Fruit fly (Drosophila melanogaster) whole organism, embryonic: ENCODE data around the gene CG13461.

ENCODE experiments used
- ATbp ChIP-seq: fragments of 200-800 bp; sonication (Bioruptor generic); optimal IDR thresholded peaks from 2 replicates; lab custom pipeline; 2017; ENCODE audit warnings: missing biosample characterization, mild to moderate bottlenecking, missing genetic modification characterization, missing genetic modification reagents
- Blimp-1 ChIP-seq: fragments of 200-800 bp; sonication (Bioruptor generic); optimal IDR thresholded peaks from 3 replicates; lab custom pipeline; 2018; ENCODE audit warnings: missing biosample characterization, missing genetic modification characterization, mild to moderate bottlenecking, moderate library complexity, missing genetic modification reagents
- CG12391 ChIP-seq: fragments of 200-800 bp; sonication (Bioruptor generic); optimal IDR thresholded peaks from 3 replicates; lab custom pipeline; 2018; ENCODE audit warnings: missing biosample characterization, mild to moderate bottlenecking, missing genetic modification characterization, moderate library complexity
- CG1603 ChIP-seq: fragments of 200-800 bp; sonication (Bioruptor generic); optimal IDR thresholded peaks from 2 replicates; lab custom pipeline; 2019; ENCODE audit warnings: missing biosample characterization, mild to moderate bottlenecking, missing genetic modification characterization, moderate library complexity
- CG17359 ChIP-seq: fragments of 200-800 bp; sonication (Bioruptor generic); optimal IDR thresholded peaks from 3 replicates; lab custom pipeline; 2018; ENCODE audit warnings: missing biosample characterization, mild to moderate bottlenecking, missing genetic modification characterization, moderate library complexity
- CG17361 ChIP-seq: fragments of 200-800 bp; sonication (Bioruptor generic); IDR thresholded peaks from 3 replicates; pipeline ENCODE4 v1.3.6; 2022; ENCODE audit warnings: missing biosample characterization, missing genetic modification characterization
- CG18262 ChIP-seq: fragments of 200-800 bp; optimal IDR thresholded peaks from 3 replicates; lab custom pipeline; 2019; ENCODE audit warnings: missing biosample characterization, mild to moderate bottlenecking, missing genetic modification characterization, moderate library complexity
- CG2202 ChIP-seq: fragments of 200-800 bp; sonication (Bioruptor generic); optimal IDR thresholded peaks from 2 replicates; lab custom pipeline; 2018; ENCODE audit warnings: missing biosample characterization, mild to moderate bottlenecking, missing genetic modification characterization
- CG2875 ChIP-seq: fragments of 200-800 bp; sonication (Bioruptor generic); optimal IDR thresholded peaks from 2 replicates; lab custom pipeline; 2017; ENCODE audit warnings: missing biosample characterization, mild to moderate bottlenecking, missing genetic modification characterization, missing genetic modification reagents
- CG30403 ChIP-seq: fragments of 200-800 bp; sonication (Bioruptor generic); optimal IDR thresholded peaks from 3 replicates; lab custom pipeline; 2016; ENCODE audit warnings: missing biosample characterization, missing genetic modification characterization
- CG31441 ChIP-seq: fragments of 200-800 bp; sonication (Bioruptor generic); IDR thresholded peaks from 2 replicates; pipeline ENCODE4 v1.3.6; 2022; ENCODE audit warnings: missing biosample characterization, missing genetic modification characterization
- CG32772 ChIP-seq: fragments of 200-800 bp; sonication (Bioruptor generic); IDR thresholded peaks from 2 replicates; pipeline ENCODE4 v1.3.6; 2022; ENCODE audit warnings: missing biosample characterization, missing genetic modification characterization
- CG4424 ChIP-seq: fragments of 200-800 bp; sonication (Bioruptor generic); optimal IDR thresholded peaks from 3 replicates; lab custom pipeline; 2016; ENCODE audit warnings: missing biosample characterization, missing genetic modification characterization
- CG7786 ChIP-seq: fragments of 200-800 bp; sonication (Bioruptor generic); optimal IDR thresholded peaks from 2 replicates; lab custom pipeline; 2016; ENCODE audit warnings: missing biosample characterization, missing genetic modification characterization
- CG9215 ChIP-seq: fragments of 200-800 bp; sonication (Bioruptor generic); IDR thresholded peaks from 2 replicates; pipeline ENCODE4 v1.3.6; 2022; ENCODE audit warnings: missing biosample characterization, missing genetic modification characterization
- D19B ChIP-seq: fragments of 200-800 bp; sonication (Bioruptor generic); optimal IDR thresholded peaks from 2 replicates; lab custom pipeline; 2017; ENCODE audit warnings: missing biosample characterization, mild to moderate bottlenecking, missing genetic modification characterization
- Doc2 ChIP-seq: fragments of 200-800 bp; sonication (Bioruptor generic); IDR thresholded peaks from 2 replicates; pipeline ENCODE4 v1.3.6; 2022; ENCODE audit warnings: missing biosample characterization, missing genetic modification characterization
- Drgx ChIP-seq: fragments of 200-800 bp; sonication (Bioruptor generic); IDR thresholded peaks from 2 replicates; pipeline ENCODE4 v1.3.6; 2022; ENCODE audit warnings: missing biosample characterization, missing genetic modification characterization
- Poxn ChIP-seq: fragments of 200-800 bp; sonication (Bioruptor generic); IDR thresholded peaks from 2 replicates; pipeline ENCODE4 v1.3.6; 2022; ENCODE audit warnings: missing biosample characterization, missing genetic modification characterization
- Xrp1 ChIP-seq: fragments of 200-800 bp; sonication (Bioruptor generic); IDR thresholded peaks from 2 replicates; pipeline ENCODE4 v1.3.6; 2022; ENCODE audit warnings: missing biosample characterization, missing genetic modification characterization
- ab ChIP-seq: fragments of 200-800 bp; sonication (Bioruptor generic); optimal IDR thresholded peaks from 2 replicates; lab custom pipeline; 2016; ENCODE audit warnings: missing biosample characterization, missing genetic modification characterization
- amos ChIP-seq: fragments of 200-800 bp; sonication (Bioruptor generic); IDR thresholded peaks from 2 replicates; pipeline ENCODE4 v1.3.6; 2022; ENCODE audit warnings: missing biosample characterization, missing genetic modification characterization; ENCODE audit not compliant: partially characterized antibody
- ara ChIP-seq: fragments of 200-800 bp; sonication (Bioruptor generic); IDR thresholded peaks from 2 replicates; pipeline ENCODE4 v1.3.6; 2022; ENCODE audit warnings: missing biosample characterization, missing genetic modification characterization
- bab2 ChIP-seq: fragments of 200-800 bp; sonication (Bioruptor generic); optimal IDR thresholded peaks from 2 replicates; lab custom pipeline; 2016; ENCODE audit warnings: missing biosample characterization, missing genetic modification characterization
- bsh ChIP-seq, 2 experiments: fragments of 200-800 bp; sonication (Bioruptor generic); optimal IDR thresholded peaks; 2 replicates each; lab custom pipeline; 2017 to 2018; ENCODE audit warnings: mild to moderate bottlenecking in 2 of 2, missing biosample characterization in 2 of 2, missing genetic modification characterization in 2 of 2, moderate library complexity in 1 of 2
- cato ChIP-seq: fragments of 200-800 bp; sonication (Bioruptor generic); optimal IDR thresholded peaks from 2 replicates; lab custom pipeline; 2016; ENCODE audit warnings: missing biosample characterization, missing genetic modification characterization, borderline replicate concordance
- corto ChIP-seq: fragments of 200-800 bp; sonication (Bioruptor generic); optimal IDR thresholded peaks from 2 replicates; lab custom pipeline; 2016; ENCODE audit warnings: missing biosample characterization, mild to moderate bottlenecking, missing genetic modification characterization, moderate library complexity
- crol ChIP-seq: fragments of 200-800 bp; sonication (Bioruptor generic); IDR thresholded peaks from 2 replicates; pipeline ENCODE4 v1.3.6; 2022; ENCODE audit warnings: missing biosample characterization, missing genetic modification characterization
- ewg ChIP-seq: fragments of 200-800 bp; sonication (Bioruptor generic); optimal IDR thresholded peaks from 3 replicates; lab custom pipeline; 2017; ENCODE audit warnings: mild to moderate bottlenecking, missing biosample characterization, missing genetic modification reagents, missing genetic modification characterization
- ftz-f1 ChIP-seq: fragments of 200-800 bp; sonication (Bioruptor generic); optimal IDR thresholded peaks from 2 replicates; lab custom pipeline; 2016; ENCODE audit warnings: missing biosample characterization, missing genetic modification characterization
- hkb ChIP-seq, 2 experiments: fragments of 200-800 bp in 1 of 2; fragments of >200 bp in 1 of 2; sonication (Bioruptor generic) in 1 of 2; IDR thresholded peaks in 1 of 2; optimal IDR thresholded peaks in 1 of 2; 2 replicates each; pipeline versions ENCODE4 v1.3.6 to Lab custom; 2017 to 2022; ENCODE audit warnings: missing biosample characterization in 1 of 2, missing genetic modification characterization in 1 of 2
- nmo ChIP-seq: fragments of 200-800 bp; sonication (Bioruptor generic); optimal IDR thresholded peaks from 2 replicates; lab custom pipeline; 2018; ENCODE audit warnings: missing biosample characterization, mild to moderate bottlenecking, missing genetic modification characterization, moderate library complexity
- rib ChIP-seq: fragments of 200-800 bp; sonication (Bioruptor generic); IDR thresholded peaks from 2 replicates; pipeline ENCODE4 v1.3.6; 2022; ENCODE audit warnings: missing biosample characterization, missing genetic modification characterization
- row ChIP-seq: fragments of 200-800 bp; sonication (Bioruptor generic); IDR thresholded peaks from 3 replicates; pipeline ENCODE4 v1.3.6; 2022; ENCODE audit warnings: missing biosample characterization, missing genetic modification characterization
- scrt ChIP-seq: fragments of 200-800 bp; sonication (Bioruptor generic); optimal IDR thresholded peaks from 2 replicates; lab custom pipeline; 2018; ENCODE audit warnings: missing biosample characterization, mild to moderate bottlenecking, missing genetic modification characterization, moderate library complexity
- sens ChIP-seq: fragments of 200-800 bp; sonication (Bioruptor generic); peaks from one replicate; lab custom pipeline; 2016; ENCODE audit warnings: missing biosample characterization, missing genetic modification characterization
- sna ChIP-seq: fragments of 200-800 bp; sonication (Bioruptor generic); IDR thresholded peaks from 2 replicates; pipeline ENCODE4 v1.3.6; 2022; ENCODE audit warnings: missing biosample characterization, missing genetic modification characterization; ENCODE audit not compliant: partially characterized antibody
- tll ChIP-seq, 2 experiments: fragments of 200-800 bp in 1 of 2; fragments of >200 bp in 1 of 2; sonication (Bioruptor generic) in 1 of 2; optimal IDR thresholded peaks; 2 replicates each; lab custom pipeline; 2017 to 2019; ENCODE audit warnings: missing biosample characterization in 2 of 2, missing genetic modification characterization in 2 of 2, mild to moderate bottlenecking in 1 of 2, moderate library complexity in 1 of 2
- vvl ChIP-seq: fragments of 200-800 bp; sonication (Bioruptor generic); IDR thresholded peaks from 2 replicates; pipeline ENCODE4 v1.3.6; 2022; ENCODE audit warnings: missing biosample characterization, missing genetic modification characterization
- zfh1 ChIP-seq: fragments of 200-800 bp; sonication (Bioruptor generic); IDR thresholded peaks from 3 replicates; pipeline ENCODE4 v1.3.6; 2022; ENCODE audit warnings: missing biosample characterization, missing genetic modification characterization

CG13461 gene

dm6 chr3L:15006825-15007224 lies 45.5 kb downstream of the CG13461 start (continued):
- TF ChIP-seq tll (GFP tag; optimal IDR thresholded peaks at IDR 0.05; lab: Kevin White, UChicago) = no peak
- peak; percentile 30 for TF ChIP-seq sens (GFP tag; lab: Kevin White, UChicago)
- TF ChIP-seq CG32772 (GFP tag; lab: Robert Waterston, UW) = peak; percentile 39; the same call in 1 of the 2 replicates
- TF ChIP-seq Xrp1 = peak; percentile 53; the same call in 1 of the 2 replicates
- TF ChIP-seq amos (GFP tag; lab: Robert Waterston, UW) = no peak
- no peak for TF ChIP-seq ab (GFP tag; lab: Kevin White, UChicago)
- peak; percentile 4 for TF ChIP-seq CG2875
- TF ChIP-seq cato (GFP tag; lab: Kevin White, UChicago) = no peak
- peak; percentile 22; the same call in 1 of the 2 replicates for TF ChIP-seq CG31441 (GFP tag; lab: Robert Waterston, UW)
- peak; percentile 36 to 45 for TF ChIP-seq bsh (GFP tag; optimal IDR thresholded peaks at IDR 0.05; lab: Kevin White, UChicago)
- TF ChIP-seq row (GFP tag; lab: Robert Waterston, UW) = peak; percentile 36; the same call in 1 of the 3 replicates
- peak; percentile 35 for TF ChIP-seq CG18262
- peak; percentile 66 for TF ChIP-seq CG1603
- TF ChIP-seq Doc2 (GFP tag; lab: Robert Waterston, UW) = no peak
- TF ChIP-seq vvl (GFP tag; lab: Robert Waterston, UW) = peak; percentile 27; the same call in 1 of the 2 replicates
- TF ChIP-seq D19B (GFP tag; lab: Kevin White, UChicago) = no peak
- TF ChIP-seq hkb (optimal IDR thresholded peaks at IDR 0.05; lab: Kevin White, UChicago) = no peak
- TF ChIP-seq hkb (GFP tag; IDR thresholded peaks at IDR 0.05; lab: Robert Waterston, UW) = 0 out of 2 replicates have a peak, but pooled peaks have one; percentile 29
- TF ChIP-seq ara = peak; percentile 39; the same call in 1 of the 2 replicates
- TF ChIP-seq CG30403 (GFP tag; lab: Kevin White, UChicago) = peak; percentile 15
- TF ChIP-seq CG17359 (tag; lab: Kevin White, UChicago) = peak; percentile 7
- TF ChIP-seq Poxn = no peak
- TF ChIP-seq crol (GFP tag; lab: Robert Waterston, UW) = no peak
- TF ChIP-seq CG12391 (tag; lab: Kevin White, UChicago) = peak; percentile 9
- peak; percentile 2 for TF ChIP-seq nmo (GFP tag; lab: Kevin White, UChicago)
- TF ChIP-seq ATbp (GFP tag; lab: Kevin White, UChicago) = peak; percentile 13
- peak; percentile 42 for TF ChIP-seq Blimp-1 (GFP tag; lab: Kevin White, UChicago)

- TF ChIP-seq CG17361 (GFP tag; lab: Robert Waterston, UW) (0 out of 3 replicates have a peak, but pooled peaks have one; percentile 29), bsh (GFP tag; optimal IDR thresholded peaks at IDR 0.05; lab: Kevin White, UChicago) (peak in 1 of 2 experiments; percentile 42), sens (GFP tag; lab: Kevin White, UChicago) (peak; percentile 31), CG4424 (no peak)
Measured at dm6 chr3L:15005774-15006173, 46.5 kb downstream of the CG13461 start.

- no peak for TF ChIP-seq scrt
- TF ChIP-seq CG7786 (GFP tag; lab: Kevin White, UChicago) = no peak
- TF ChIP-seq rib (GFP tag; lab: Robert Waterston, UW) = no peak
- peak; percentile 78 for TF ChIP-seq Drgx (GFP tag; lab: Robert Waterston, UW)
- no peak for TF ChIP-seq corto (GFP tag; lab: Kevin White, UChicago)
- TF ChIP-seq bab2 (GFP tag; lab: Kevin White, UChicago) = no peak
- TF ChIP-seq CG9215 = no peak
- 0 out of 3 replicates have a peak, but pooled peaks have one; percentile 12 for TF ChIP-seq zfh1 (GFP tag; lab: Robert Waterston, UW)
- no peak for TF ChIP-seq CG2202 (tag; lab: Kevin White, UChicago)
- TF ChIP-seq Xrp1 = peak; percentile 30; the same call in 1 of the 2 replicates
- TF ChIP-seq sna (GFP tag; lab: Robert Waterston, UW) = no peak
- TF ChIP-seq ftz-f1 (GFP tag; lab: Kevin White, UChicago) = no peak
- no peak for TF ChIP-seq CG12391 (tag; lab: Kevin White, UChicago)
- peak; percentile 17 for TF ChIP-seq ewg (GFP tag; lab: Kevin White, UChicago)
Measured at dm6 chr3L:15005085-15005484, 47.2 kb downstream of the CG13461 start.
